Fruit fly (Drosophila melanogaster) whole organism, wandering third instar larva: ENCODE data around the gene Trf.

Experiments
- CG9705 ChIP-seq: fragments of 200-800 bp; sonication (Bioruptor generic); optimal IDR thresholded peaks from 2 replicates; lab custom pipeline; 2018; ENCODE audit warnings: missing biosample characterization, mild to moderate bottlenecking, missing genetic modification characterization
- HLH106 ChIP-seq: fragments of 200-800 bp; optimal IDR thresholded peaks from 3 replicates; lab custom pipeline; 2019; ENCODE audit warnings: missing biosample characterization, mild to moderate bottlenecking, missing genetic modification characterization, moderate library complexity
- Mio ChIP-seq: sonication (Bioruptor generic); optimal IDR thresholded peaks from 2 replicates; lab custom pipeline; 2016; ENCODE audit warnings: missing biosample characterization, missing genetic modification characterization
- Myc ChIP-seq: fragments of >200 bp; optimal IDR thresholded peaks from 2 replicates; lab custom pipeline; 2017
- N ChIP-seq: fragments of >200 bp; optimal IDR thresholded peaks from 2 replicates; lab custom pipeline; 2018; ENCODE audit warnings: missing biosample characterization, missing external identifiers, missing genetic modification characterization
- br ChIP-seq: fragments of 200-800 bp; sonication (Bioruptor generic); optimal IDR thresholded peaks from 2 replicates; lab custom pipeline; 2016; ENCODE audit warnings: missing biosample characterization, missing genetic modification characterization
- dl ChIP-seq, 2 experiments: fragments of 175-275, 200-275 bp in 1 of 2; fragments of 200-275 bp in 1 of 2; sonication (Bioruptor generic); optimal IDR thresholded peaks; lab custom pipeline; 2018; ENCODE audit warnings: mild to moderate bottlenecking in 2 of 2, missing biosample characterization in 2 of 2, missing genetic modification characterization in 2 of 2, moderate library complexity in 2 of 2; ENCODE audit not compliant: partially characterized antibody in 2 of 2, insufficient read depth in 1 of 2
- ey ChIP-seq: fragments of 200-800 bp; sonication (Bioruptor generic); optimal IDR thresholded peaks from 2 replicates; lab custom pipeline; 2016; ENCODE audit warnings: missing biosample characterization, missing genetic modification characterization
- foxo ChIP-seq, 2 experiments: fragments of 200-800 bp; sonication (Bioruptor generic); optimal IDR thresholded peaks; 2 replicates in 1 of 2; 3 replicates in 1 of 2; lab custom pipeline; 2016 to 2017; ENCODE audit warnings: missing biosample characterization in 2 of 2, missing genetic modification characterization in 2 of 2
- fru ChIP-seq: fragments of 200-800 bp; sonication (Bioruptor generic); optimal IDR thresholded peaks from 3 replicates; lab custom pipeline; 2016; ENCODE audit warnings: missing biosample characterization, mild to moderate bottlenecking, missing genetic modification characterization
- pan ChIP-seq: fragments of >200 bp; optimal IDR thresholded peaks from 2 replicates; lab custom pipeline; 2017
- psq ChIP-seq: fragments of 200-800 bp; sonication (Bioruptor generic); optimal IDR thresholded peaks from 3 replicates; lab custom pipeline; 2017; ENCODE audit warnings: missing biosample characterization, mild to moderate bottlenecking, missing genetic modification characterization, moderate library complexity
- rgr ChIP-seq: fragments of 200-800 bp; sonication (Bioruptor generic); optimal IDR thresholded peaks from 3 replicates; lab custom pipeline; 2016; ENCODE audit warnings: missing biosample characterization, mild to moderate bottlenecking, missing genetic modification characterization
- usp ChIP-seq: fragments of >200 bp; optimal IDR thresholded peaks from 2 replicates; lab custom pipeline; 2017; ENCODE audit warnings: missing biosample characterization, missing genetic modification characterization

DNA sequence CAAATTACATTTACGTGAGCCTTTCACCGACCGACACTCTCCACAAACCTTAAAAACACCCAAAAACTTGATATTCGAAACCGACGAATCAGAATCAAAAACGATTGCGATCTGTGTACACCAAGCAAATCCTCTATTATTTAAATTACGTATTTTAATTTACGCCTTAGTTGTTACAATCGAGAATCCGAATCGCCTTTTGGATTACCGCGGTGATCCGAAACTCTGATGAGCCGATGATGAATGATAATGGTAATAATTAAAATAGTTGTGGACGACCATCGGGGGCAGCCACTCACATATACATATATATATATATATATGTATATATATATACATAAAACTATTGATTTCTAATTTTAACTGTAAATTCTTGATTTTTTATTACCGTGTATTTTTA lies 33.0 kb upstream of the Trf start, which contains the start of gene CG7367:
- TF ChIP-seq br (no peak), Mio (no peak), fru (GFP tag; lab: Kevin White, UChicago) (no peak), psq (no peak), ey (GFP tag; lab: Kevin White, UChicago) (no peak), CG9705 (GFP tag; lab: Kevin White, UChicago) (no peak), dl (GFP tag; optimal IDR thresholded peaks at IDR 0.05; lab: Kevin White, UChicago; ENCODE audit: insufficient read depth in 1 of 2, partially characterized antibody in 2 of 2) (no peak), HLH106 (tag; lab: Kevin White, UChicago) (no peak), usp (GFP tag; lab: Kevin White, UChicago) (no peak), pan (lab: Kevin White, UChicago) (no peak), Myc (no peak), foxo (GFP tag; optimal IDR thresholded peaks at IDR 0.05; lab: Kevin White, UChicago) (no peak), N (GFP tag; lab: Kevin White, UChicago) (no peak), rgr (no peak)
